Worm (Caenorhabditis elegans): Measurements from ENCODE around the gene grk-2.
"Not testable (repeated sequence)": the region's sequence is repeated elsewhere in the genome, so short reads cannot be mapped to it uniquely, and the experiment has no call there.

Gene grk-2

ce11 chrIII:675822-676221 is at the start of gene grk-2:
Gene grk-2 (plus strand): TSS chrIII:676122.
- no peak for TF ChIP-seq snpc-1.2 (GFP tag; IDR thresholded peaks at IDR 0.05)
- no peak for TF ChIP-seq snpc-4 (tag; optimal IDR thresholded peaks at IDR 0.05)
- no peak for TF ChIP-seq R02D3.7 (tag; optimal IDR thresholded peaks at IDR 0.05)
- no peak for TF ChIP-seq ama-1 (optimal IDR thresholded peaks at IDR 0.05)
- no peak for TF ChIP-seq mes-2 (tag; optimal IDR thresholded peaks at IDR 0.05; ENCODE audit: poor library complexity, severe bottlenecking)
- no peak for TF ChIP-seq rbr-2 (tag; optimal IDR thresholded peaks at IDR 0.05)
- TF ChIP-seq lsy-2 (tag; optimal IDR thresholded peaks at IDR 0.05), result no peak
- no peak for TF ChIP-seq F49E8.2 (tag; optimal IDR thresholded peaks at IDR 0.05; ENCODE audit: borderline replicate concordance)
- TF ChIP-seq daf-16 (GFP tag; optimal IDR thresholded peaks at IDR 0.05), result no peak
- TF ChIP-seq daf-16 (tag; optimal IDR thresholded peaks at IDR 0.05), result no peak
- TF ChIP-seq ztf-11 (tag; optimal IDR thresholded peaks at IDR 0.05), result no peak
- no peak for TF ChIP-seq lin-1 (GFP tag; IDR thresholded peaks at IDR 0.05)
- no peak for TF ChIP-seq ceh-44 (GFP tag; IDR thresholded peaks at IDR 0.05)
- TF ChIP-seq ceh-28 (tag; optimal IDR thresholded peaks at IDR 0.05), result no peak
- TF ChIP-seq Y105C5A.15 (GFP tag; IDR thresholded peaks at IDR 0.05), result no peak
- TF ChIP-seq vab-7 (GFP tag; IDR thresholded peaks at IDR 0.05), result no peak
- no peak for TF ChIP-seq tra-1 (GFP tag; IDR thresholded peaks at IDR 0.05)

- TF ChIP-seq mxl-3 (GFP tag; optimal IDR thresholded peaks at IDR 0.05), result no peak
Observed at ce11 chrIII:627838-628237, 48.1 kb upstream of the grk-2 start, which contains the start of gene T19C3.5. Gene T19C3.5 (minus strand): TSS chrIII:627938.

- peak; percentile 61; the same call in 1 of the 2 replicates for TF ChIP-seq pha-4 (GFP tag; IDR thresholded peaks at IDR 0.05)
- not testable (repeated sequence) for TF ChIP-seq pha-4 (tag; optimal IDR thresholded peaks at IDR 0.05)
- TF ChIP-seq Y48G9A.11 (GFP tag; IDR thresholded peaks at IDR 0.05), result peak; percentile 57; the same call in 1 of the 2 replicates
- 0 out of 2 replicates have a peak, but pooled peaks have one; percentile 57 for TF ChIP-seq F44E2.7 (GFP tag; IDR thresholded peaks at IDR 0.05)
- TF ChIP-seq Y105C5A.15 (GFP tag; IDR thresholded peaks at IDR 0.05), result 0 out of 2 replicates have a peak, but pooled peaks have one; percentile 58
- peak; percentile 59; the same call in 1 of the 2 replicates for TF ChIP-seq vab-7 (GFP tag; IDR thresholded peaks at IDR 0.05)
- peak; percentile 76 for TF ChIP-seq dmd-8 (GFP tag; IDR thresholded peaks at IDR 0.05)
- peak; percentile 63; the same call in 1 of the 2 replicates for TF ChIP-seq D1046.2 (GFP tag; IDR thresholded peaks at IDR 0.05)
- peak; percentile 72 for TF ChIP-seq egl-43 (GFP tag; IDR thresholded peaks at IDR 0.05)
- TF ChIP-seq arid-1 (GFP tag; conservative IDR thresholded peaks at IDR 0.05), result peak; percentile 66; the same call in 1 of the 2 replicates
- TF ChIP-seq snpc-1.2 (GFP tag; IDR thresholded peaks at IDR 0.05), result peak; percentile 63
- TF ChIP-seq lin-38 (GFP tag; IDR thresholded peaks at IDR 0.05), result peak; percentile 66
- peak; percentile 31 for TF ChIP-seq mes-2 (tag; optimal IDR thresholded peaks at IDR 0.05; ENCODE audit: poor library complexity, severe bottlenecking)
- TF ChIP-seq hmg-1.1 (GFP tag; IDR thresholded peaks at IDR 0.05), result peak; percentile 48; the same call in 1 of the 2 replicates
- TF ChIP-seq ceh-20 (GFP tag; IDR thresholded peaks at IDR 0.05), result 0 out of 2 replicates have a peak, but pooled peaks have one; percentile 25
- TF ChIP-seq T26A8.4 (GFP tag; IDR thresholded peaks at IDR 0.05), result 0 out of 2 replicates have a peak, but pooled peaks have one; percentile 36
- TF ChIP-seq F26F4.8 (GFP tag; conservative IDR thresholded peaks at IDR 0.05), result 0 out of 2 replicates have a peak, but pooled peaks have one; percentile 69
- peak; percentile 71 for TF ChIP-seq lim-7 (GFP tag; IDR thresholded peaks at IDR 0.05)
- 0 out of 2 replicates have a peak, but pooled peaks have one; percentile 45 for TF ChIP-seq tra-1 (GFP tag; IDR thresholded peaks at IDR 0.05)
Observed at ce11 chrIII:628942-629341, 47.0 kb upstream of the grk-2 start.

- TF ChIP-seq lin-38 (GFP tag; IDR thresholded peaks at IDR 0.05) (peak; percentile 72), nhr-41 (GFP tag; IDR thresholded peaks at IDR 0.05) (no peak)
Observed at ce11 chrIII:631421-631820, 44.5 kb upstream of the grk-2 start, which contains the start of gene T19C3.6. Gene T19C3.6 (minus strand): TSS chrIII:631521.

- TF ChIP-seq nhr-25 (tag; optimal IDR thresholded peaks at IDR 0.05; ENCODE audit: borderline replicate concordance, insufficient read depth) (no peak), mdl-1 (tag; optimal IDR thresholded peaks at IDR 0.05) (no peak), ceh-62 (tag; optimal IDR thresholded peaks at IDR 0.05) (no peak), T20F7.1 (GFP tag; optimal IDR thresholded peaks at IDR 0.05) (no peak), dmd-6 (GFP tag; IDR thresholded peaks at IDR 0.05) (no peak), Y75B8A.6 (GFP tag; IDR thresholded peaks at IDR 0.05) (no peak), snpc-4 (tag; optimal IDR thresholded peaks at IDR 0.05) (no peak), dmd-8 (GFP tag; IDR thresholded peaks at IDR 0.05) (no peak), sdz-12 (GFP tag; optimal IDR thresholded peaks at IDR 0.05) (no peak), R02D3.7 (tag; optimal IDR thresholded peaks at IDR 0.05) (no peak), dpl-1 (GFP tag; optimal IDR thresholded peaks at IDR 0.05) (peak; percentile 22), dve-1 (tag; optimal IDR thresholded peaks at IDR 0.05; ENCODE audit: insufficient read depth) (peak; percentile 34), arid-1 (GFP tag; conservative IDR thresholded peaks at IDR 0.05) (no peak), zip-2 (tag; optimal IDR thresholded peaks at IDR 0.05) (no peak)
Observed at ce11 chrIII:634618-635017, 41.3 kb upstream of the grk-2 start, which contains the start of gene fem-2. Gene fem-2 (minus strand): TSS chrIII:634626.
